Fruit fly (Drosophila melanogaster) whole organism, embryonic: ENCODE data around the gene CG14659.

Experiments
- Bdp1 ChIP-seq: fragments of 200-800 bp; sonication (Bioruptor generic); optimal IDR thresholded peaks from 3 replicates; lab custom pipeline; 2016; ENCODE audit warnings: missing biosample characterization, missing genetic modification characterization
- CG10321 ChIP-seq: fragments of 200-800 bp; sonication (Bioruptor generic); IDR thresholded peaks from 2 replicates; pipeline ENCODE4 v1.3.6; 2022; ENCODE audit warnings: missing biosample characterization, missing genetic modification characterization
- CG14860 ChIP-seq: fragments of 200-800 bp; sonication (Bioruptor generic); IDR thresholded peaks from 3 replicates; pipeline ENCODE4 v1.3.6; 2022; ENCODE audit warnings: missing biosample characterization, missing genetic modification characterization; ENCODE audit not compliant: partially characterized antibody
- CG15601 ChIP-seq: fragments of 200-800 bp; sonication (Bioruptor generic); optimal IDR thresholded peaks from 3 replicates; lab custom pipeline; 2019; ENCODE audit warnings: missing biosample characterization, mild to moderate bottlenecking, missing genetic modification characterization, moderate library complexity
- CG16813 ChIP-seq: fragments of 200-800 bp; sonication (Bioruptor generic); IDR thresholded peaks from 3 replicates; pipeline ENCODE4 v1.3.6; 2022; ENCODE audit warnings: missing biosample characterization, missing genetic modification characterization; ENCODE audit not compliant: partially characterized antibody
- CG1832 ChIP-seq: fragments of 200-800 bp; sonication (Bioruptor generic); optimal IDR thresholded peaks from 2 replicates; lab custom pipeline; 2017; ENCODE audit warnings: missing biosample characterization, mild to moderate bottlenecking, missing genetic modification characterization, inconsistent platforms
- CG2199 ChIP-seq: fragments of 200-800 bp; sonication (Bioruptor generic); IDR thresholded peaks from 3 replicates; pipeline ENCODE4 v1.3.6; 2022; ENCODE audit warnings: missing biosample characterization, missing genetic modification characterization
- CG2202 ChIP-seq: fragments of 200-800 bp; sonication (Bioruptor generic); optimal IDR thresholded peaks from 2 replicates; lab custom pipeline; 2018; ENCODE audit warnings: missing biosample characterization, mild to moderate bottlenecking, missing genetic modification characterization
- CG2712 ChIP-seq: fragments of 200-800 bp; optimal IDR thresholded peaks from 3 replicates; lab custom pipeline; 2019; ENCODE audit warnings: missing biosample characterization, mild to moderate bottlenecking, missing genetic modification characterization, moderate library complexity
- CG32767 ChIP-seq: fragments of 200-800 bp; sonication (Bioruptor generic); IDR thresholded peaks from 2 replicates; pipeline ENCODE4 v1.3.6; 2022; ENCODE audit warnings: missing biosample characterization, missing genetic modification characterization
- CG33557 ChIP-seq: fragments of 200-800 bp; sonication (Bioruptor generic); optimal IDR thresholded peaks from 2 replicates; lab custom pipeline; 2019; ENCODE audit warnings: missing biosample characterization, mild to moderate bottlenecking, missing genetic modification characterization, moderate library complexity
- CG4360 ChIP-seq: fragments of 200-800 bp; sonication (Bioruptor generic); IDR thresholded peaks from 2 replicates; pipeline ENCODE4 v1.3.6; 2022; ENCODE audit warnings: missing biosample characterization, missing genetic modification characterization
- CG4424 ChIP-seq: fragments of 200-800 bp; sonication (Bioruptor generic); optimal IDR thresholded peaks from 3 replicates; lab custom pipeline; 2016; ENCODE audit warnings: missing biosample characterization, missing genetic modification characterization
- CG4820 ChIP-seq: fragments of 200-800 bp; sonication (Bioruptor generic); optimal IDR thresholded peaks from 3 replicates; lab custom pipeline; 2016; ENCODE audit warnings: missing biosample characterization, missing genetic modification characterization
- CG4854 ChIP-seq: fragments of 200-800 bp; sonication (Bioruptor generic); optimal IDR thresholded peaks from 2 replicates; lab custom pipeline; 2016; ENCODE audit warnings: missing biosample characterization, missing genetic modification characterization, inconsistent platforms
- CG5180 ChIP-seq: fragments of 200-800 bp; sonication (Bioruptor generic); optimal IDR thresholded peaks from 3 replicates; lab custom pipeline; 2017; ENCODE audit warnings: missing biosample characterization, missing genetic modification characterization, mild to moderate bottlenecking, moderate library complexity, missing genetic modification reagents
- CG6765 ChIP-seq: fragments of 200-800 bp; sonication (Bioruptor generic); optimal IDR thresholded peaks from 3 replicates; lab custom pipeline; 2017; ENCODE audit warnings: missing biosample characterization, mild to moderate bottlenecking, missing genetic modification characterization
- CG6791 ChIP-seq: fragments of 200-800 bp; sonication (Bioruptor generic); IDR thresholded peaks from 3 replicates; pipeline ENCODE4 v1.3.6; 2022; ENCODE audit warnings: missing biosample characterization, missing genetic modification characterization; ENCODE audit not compliant: partially characterized antibody
- CG8924 ChIP-seq: fragments of 200-800 bp; optimal IDR thresholded peaks from 3 replicates; lab custom pipeline; 2019; ENCODE audit warnings: missing biosample characterization, mild to moderate bottlenecking, missing genetic modification characterization, moderate library complexity
- Eip74EF ChIP-seq, 2 experiments: fragments of 200-800 bp in 1 of 2; fragments of >200 bp in 1 of 2; sonication (Bioruptor generic) in 1 of 2; optimal IDR thresholded peaks; 2 replicates each; lab custom pipeline; 2017 to 2019; ENCODE audit warnings: missing biosample characterization in 2 of 2, missing genetic modification characterization in 2 of 2, mild to moderate bottlenecking in 1 of 2, moderate library complexity in 1 of 2
- GATAe ChIP-seq: fragments of 200-800 bp; sonication (Bioruptor generic); conservative IDR thresholded peaks from 2 replicates; pipeline ENCODE4 v1.3.6; 2022; ENCODE audit warnings: missing biosample characterization, missing genetic modification characterization
- Jarid2 ChIP-seq: fragments of 200-800 bp; sonication (Bioruptor generic); optimal IDR thresholded peaks from 3 replicates; lab custom pipeline; 2017; ENCODE audit warnings: mild to moderate bottlenecking, missing biosample characterization, missing genetic modification reagents, missing genetic modification characterization
- Kr ChIP-seq: fragments of 200-800 bp; sonication (Bioruptor generic); optimal IDR thresholded peaks from 2 replicates; lab custom pipeline; 2017; ENCODE audit warnings: missing biosample characterization, mild to moderate bottlenecking, missing genetic modification characterization
- Lhr ChIP-seq: fragments of 200-800 bp; sonication (Bioruptor generic); optimal IDR thresholded peaks from 3 replicates; lab custom pipeline; 2017; ENCODE audit warnings: mild to moderate bottlenecking, missing biosample characterization, missing genetic modification reagents, missing genetic modification characterization
- Nf-YB ChIP-seq: fragments of 200-800 bp; sonication (Bioruptor generic); optimal IDR thresholded peaks from 3 replicates; lab custom pipeline; 2019; ENCODE audit warnings: missing biosample characterization, mild to moderate bottlenecking, missing genetic modification characterization, moderate library complexity
- Nf-YC ChIP-seq: fragments of 200-800 bp; optimal IDR thresholded peaks from 3 replicates; lab custom pipeline; 2019; ENCODE audit warnings: missing biosample characterization, mild to moderate bottlenecking, missing genetic modification characterization, moderate library complexity
- Side ChIP-seq: fragments of 200-800 bp; sonication (Bioruptor generic); optimal IDR thresholded peaks from 2 replicates; lab custom pipeline; 2016; ENCODE audit warnings: missing biosample characterization, missing genetic modification characterization
- al ChIP-seq: fragments of 200-800 bp; sonication (Bioruptor generic); IDR thresholded peaks from 2 replicates; pipeline ENCODE4 v1.3.6; 2022; ENCODE audit warnings: missing biosample characterization, missing genetic modification characterization
- chif ChIP-seq, 2 experiments: fragments of 200-800 bp; sonication (Bioruptor generic); optimal IDR thresholded peaks; 3 replicates each; lab custom pipeline; 2016; ENCODE audit warnings: missing biosample characterization in 2 of 2, missing genetic modification characterization in 2 of 2
- crol ChIP-seq: fragments of 200-800 bp; sonication (Bioruptor generic); IDR thresholded peaks from 2 replicates; pipeline ENCODE4 v1.3.6; 2022; ENCODE audit warnings: missing biosample characterization, missing genetic modification characterization
- ewg ChIP-seq: fragments of 200-800 bp; sonication (Bioruptor generic); optimal IDR thresholded peaks from 3 replicates; lab custom pipeline; 2017; ENCODE audit warnings: mild to moderate bottlenecking, missing biosample characterization, missing genetic modification reagents, missing genetic modification characterization
- fd3F ChIP-seq: fragments of 200-800 bp; sonication (Bioruptor generic); optimal IDR thresholded peaks from 2 replicates; lab custom pipeline; 2018; ENCODE audit warnings: missing biosample characterization, mild to moderate bottlenecking, missing genetic modification characterization, moderate library complexity
- fd64A ChIP-seq: fragments of 200-800 bp; sonication (Bioruptor generic); optimal IDR thresholded peaks from 3 replicates; lab custom pipeline; 2018; ENCODE audit warnings: missing biosample characterization, mild to moderate bottlenecking, missing genetic modification characterization
- jing ChIP-seq: fragments of 200-800 bp; sonication (Bioruptor generic); optimal IDR thresholded peaks from 2 replicates; lab custom pipeline; 2018; ENCODE audit warnings: missing biosample characterization, mild to moderate bottlenecking, missing genetic modification characterization
- mld ChIP-seq: fragments of 200-800 bp; sonication (Bioruptor generic); IDR thresholded peaks from 3 replicates; pipeline ENCODE4 v1.3.6; 2022; ENCODE audit warnings: missing biosample characterization, missing genetic modification characterization; ENCODE audit not compliant: partially characterized antibody
- nerfin-2 ChIP-seq: fragments of 200-800 bp; sonication (Bioruptor generic); IDR thresholded peaks from 2 replicates; pipeline ENCODE4 v1.3.6; 2022; ENCODE audit warnings: missing biosample characterization, missing genetic modification characterization; ENCODE audit not compliant: partially characterized antibody
- nmo ChIP-seq: fragments of 200-800 bp; sonication (Bioruptor generic); optimal IDR thresholded peaks from 2 replicates; lab custom pipeline; 2018; ENCODE audit warnings: missing biosample characterization, mild to moderate bottlenecking, missing genetic modification characterization, moderate library complexity
- pb ChIP-seq: fragments of 200-800 bp; sonication (Bioruptor generic); optimal IDR thresholded peaks from 3 replicates; lab custom pipeline; 2016; ENCODE audit warnings: missing biosample characterization, missing genetic modification characterization
- rib ChIP-seq: fragments of 200-800 bp; sonication (Bioruptor generic); IDR thresholded peaks from 2 replicates; pipeline ENCODE4 v1.3.6; 2022; ENCODE audit warnings: missing biosample characterization, missing genetic modification characterization
- sens ChIP-seq: fragments of 200-800 bp; sonication (Bioruptor generic); peaks from one replicate; lab custom pipeline; 2016; ENCODE audit warnings: missing biosample characterization, missing genetic modification characterization
- stwl ChIP-seq: fragments of 200-800 bp; sonication (Bioruptor generic); optimal IDR thresholded peaks from 3 replicates; lab custom pipeline; 2018; ENCODE audit warnings: missing biosample characterization, mild to moderate bottlenecking, missing genetic modification characterization, moderate library complexity
- trem ChIP-seq: fragments of 200-800 bp; optimal IDR thresholded peaks from 3 replicates; lab custom pipeline; 2019; ENCODE audit warnings: missing biosample characterization, mild to moderate bottlenecking, missing genetic modification characterization, moderate library complexity

CG14659 gene

dm6 chr3R:4835315-4835714, 4.2 kb upstream of the CG14659 start (continued):
- TF ChIP-seq Nf-YC (tag; lab: Kevin White, UChicago) (peak; percentile 99), mld (GFP tag; lab: Robert Waterston, UW) (0 out of 3 replicates have a peak, but pooled peaks have one; percentile 10), CG8924 (tag; lab: Kevin White, UChicago) (no peak), CG16813 (peak; percentile 35; the same call in 1 of the 3 replicates), CG33557 (GFP tag; lab: Kevin White, UChicago) (no peak), CG4360 (peak; percentile 92), CG15601 (tag; lab: Kevin White, UChicago) (peak; percentile 55), CG6765 (GFP tag; lab: Kevin White, UChicago) (no peak), ewg (GFP tag; lab: Kevin White, UChicago) (peak; percentile 37), fd64A (no peak), nmo (GFP tag; lab: Kevin White, UChicago) (peak; percentile 24)

- TF ChIP-seq CG4424 (GFP tag; lab: Kevin White, UChicago) (no peak), Bdp1 (GFP tag; lab: Kevin White, UChicago) (no peak), Lhr (GFP tag; lab: Kevin White, UChicago) (no peak), ewg (GFP tag; lab: Kevin White, UChicago) (no peak), Nf-YC (tag; lab: Kevin White, UChicago) (peak; percentile 83), trem (peak; percentile 99), crol (GFP tag; lab: Robert Waterston, UW) (peak; percentile 61), CG14860 (GFP tag; lab: Robert Waterston, UW) (no peak), CG4854 (GFP tag; lab: Kevin White, UChicago) (no peak), CG2712 (tag; lab: Kevin White, UChicago) (no peak), CG2202 (tag; lab: Kevin White, UChicago) (no peak), stwl (tag; lab: Kevin White, UChicago) (peak; percentile 95), CG5180 (no peak), sens (GFP tag; lab: Kevin White, UChicago) (peak; percentile 53), GATAe (GFP tag; lab: Robert Waterston, UW) (no peak), CG4820 (GFP tag; lab: Kevin White, UChicago) (no peak), pb (no peak), Side (GFP tag; lab: Kevin White, UChicago) (no peak), CG33557 (GFP tag; lab: Kevin White, UChicago) (no peak), CG6791 (GFP tag; lab: Robert Waterston, UW) (0 out of 3 replicates have a peak, but pooled peaks have one; percentile 11), CG10321 (peak; percentile 74), al (GFP tag; lab: Robert Waterston, UW) (no peak), Nf-YB (peak; percentile 81), chif (GFP tag; optimal IDR thresholded peaks at IDR 0.05; lab: Kevin White, UChicago) (peak in 1 of 2 experiments; percentile 19), CG32767 (no peak), CG2199 (GFP tag; lab: Robert Waterston, UW) (no peak), Kr (GFP tag; lab: Kevin White, UChicago) (no peak), rib (no peak), Jarid2 (GFP tag; lab: Kevin White, UChicago) (peak; percentile 33), nerfin-2 (GFP tag; lab: Robert Waterston, UW) (no peak), fd3F (GFP tag; lab: Kevin White, UChicago) (no peak), jing (GFP tag; lab: Kevin White, UChicago) (no peak), CG1832 (GFP tag; lab: Kevin White, UChicago) (peak; percentile 82), Eip74EF (GFP tag; optimal IDR thresholded peaks at IDR 0.05; lab: Kevin White, UChicago) (no peak)
Observed at dm6 chr3R:4833636-4834035, 2.5 kb upstream of the CG14659 start.
